Worm (Caenorhabditis elegans): ENCODE results near the gene rsef-1.

DNA sequence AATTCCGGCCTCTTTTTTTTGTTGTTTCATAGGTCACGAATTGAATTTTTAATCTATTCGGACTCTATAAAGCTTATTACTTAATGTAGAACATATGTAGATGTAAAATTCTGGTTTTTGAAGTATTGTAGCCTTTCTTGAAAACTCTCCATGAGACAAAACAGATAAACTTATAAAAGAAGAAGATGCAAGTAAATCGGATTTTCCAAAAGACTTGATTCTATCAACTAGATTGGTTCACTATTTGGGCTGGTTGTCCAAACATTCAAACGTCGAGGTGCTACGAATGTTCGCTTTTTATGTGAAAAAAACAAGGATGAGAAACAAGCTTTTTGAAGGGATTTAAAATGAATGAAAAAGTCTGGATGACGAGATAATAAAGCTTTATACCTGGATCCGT is 19.2 kb downstream of the rsef-1 start:
- TF ChIP-seq nhr-76 (tag; optimal IDR thresholded peaks at IDR 0.05) (no peak), pha-4 (tag; optimal IDR thresholded peaks at IDR 0.05) (no peak), pqm-1 (tag; optimal IDR thresholded peaks at IDR 0.05) (no peak), aly-2 (tag; optimal IDR thresholded peaks at IDR 0.05) (no peak), snpc-4 (tag; optimal IDR thresholded peaks at IDR 0.05) (no peak), fkh-2 (tag; optimal IDR thresholded peaks at IDR 0.05) (no peak)
